Fruit fly (Drosophila melanogaster) whole organism, embryonic: ENCODE data around the gene CG8326.

Experiments used
- Bdp1 ChIP-seq: fragments of 200-800 bp; sonication (Bioruptor generic); optimal IDR thresholded peaks from 3 replicates; lab custom pipeline; 2016; ENCODE audit warnings: missing biosample characterization, missing genetic modification characterization
- Bteb2 ChIP-seq: fragments of 200-800 bp; sonication (Bioruptor generic); optimal IDR thresholded peaks from 2 replicates; lab custom pipeline; 2016; ENCODE audit warnings: missing biosample characterization, missing genetic modification characterization
- CG11560 ChIP-seq: fragments of 200-800 bp; sonication (Bioruptor generic); IDR thresholded peaks from 3 replicates; pipeline ENCODE4 v1.3.6; 2022; ENCODE audit warnings: missing biosample characterization, missing genetic modification characterization
- CG12071 ChIP-seq: fragments of 200-800 bp; sonication (Bioruptor generic); optimal IDR thresholded peaks from 3 replicates; lab custom pipeline; 2018; ENCODE audit warnings: missing biosample characterization, mild to moderate bottlenecking, missing genetic modification characterization
- CG12391 ChIP-seq: fragments of 200-800 bp; sonication (Bioruptor generic); optimal IDR thresholded peaks from 3 replicates; lab custom pipeline; 2018; ENCODE audit warnings: missing biosample characterization, mild to moderate bottlenecking, missing genetic modification characterization, moderate library complexity
- CG15073 ChIP-seq: fragments of 200-800 bp; sonication (Bioruptor generic); optimal IDR thresholded peaks from 2 replicates; lab custom pipeline; 2016; ENCODE audit warnings: missing biosample characterization, missing genetic modification characterization
- CG16815 ChIP-seq: fragments of 200-800 bp; sonication (Bioruptor generic); optimal IDR thresholded peaks from 3 replicates; lab custom pipeline; 2017; ENCODE audit warnings: missing biosample characterization, mild to moderate bottlenecking, missing genetic modification characterization
- CG2875 ChIP-seq: fragments of 200-800 bp; sonication (Bioruptor generic); optimal IDR thresholded peaks from 2 replicates; lab custom pipeline; 2017; ENCODE audit warnings: missing biosample characterization, mild to moderate bottlenecking, missing genetic modification characterization, missing genetic modification reagents
- CG3163 ChIP-seq: fragments of 200-800 bp; sonication (Bioruptor generic); optimal IDR thresholded peaks from 3 replicates; lab custom pipeline; 2016; ENCODE audit warnings: missing biosample characterization, missing genetic modification characterization
- CG3407 ChIP-seq: fragments of 200-800 bp; sonication (Bioruptor generic); optimal IDR thresholded peaks from 2 replicates; lab custom pipeline; 2018; ENCODE audit warnings: missing biosample characterization, mild to moderate bottlenecking, missing genetic modification characterization
- CG3847 ChIP-seq: fragments of 200-800 bp; sonication (Bioruptor generic); IDR thresholded peaks from 2 replicates; pipeline ENCODE4 v1.3.6; 2022; ENCODE audit warnings: missing biosample characterization, missing genetic modification characterization
- CG4424 ChIP-seq: fragments of 200-800 bp; sonication (Bioruptor generic); optimal IDR thresholded peaks from 3 replicates; lab custom pipeline; 2016; ENCODE audit warnings: missing biosample characterization, missing genetic modification characterization
- CG4854 ChIP-seq: fragments of 200-800 bp; sonication (Bioruptor generic); optimal IDR thresholded peaks from 2 replicates; lab custom pipeline; 2016; ENCODE audit warnings: missing biosample characterization, missing genetic modification characterization, inconsistent platforms
- CG6175 ChIP-seq: fragments of 200-800 bp; sonication (Bioruptor generic); IDR thresholded peaks from 3 replicates; pipeline ENCODE4 v1.3.6; 2022; ENCODE audit warnings: missing biosample characterization, missing genetic modification characterization
- CG7963 ChIP-seq: fragments of 200-800 bp; sonication (Bioruptor generic); IDR thresholded peaks from 3 replicates; pipeline ENCODE4 v1.3.6; 2022; ENCODE audit warnings: missing biosample characterization, missing genetic modification characterization; ENCODE audit not compliant: partially characterized antibody
- CG8281 ChIP-seq: fragments of 200-800 bp; sonication (Bioruptor generic); optimal IDR thresholded peaks from 2 replicates; lab custom pipeline; 2018; ENCODE audit warnings: missing biosample characterization, mild to moderate bottlenecking, missing genetic modification characterization, moderate library complexity
- CG9609 ChIP-seq: fragments of 200-800 bp; sonication (Bioruptor generic); optimal IDR thresholded peaks from 3 replicates; lab custom pipeline; 2016; ENCODE audit warnings: missing biosample characterization, missing genetic modification characterization
- CG9932 ChIP-seq: fragments of 200-800 bp; sonication (Bioruptor generic); IDR thresholded peaks from 2 replicates; pipeline ENCODE4 v1.3.6; 2022; ENCODE audit warnings: missing biosample characterization, missing genetic modification characterization
- CkIIα-i1 ChIP-seq: fragments of 200-800 bp; sonication (Bioruptor generic); IDR thresholded peaks from 2 replicates; pipeline ENCODE4 v1.3.6; 2022; ENCODE audit warnings: missing biosample characterization, missing genetic modification characterization
- Drgx ChIP-seq: fragments of 200-800 bp; sonication (Bioruptor generic); IDR thresholded peaks from 2 replicates; pipeline ENCODE4 v1.3.6; 2022; ENCODE audit warnings: missing biosample characterization, missing genetic modification characterization
- Ets97D ChIP-seq: fragments of 200-800 bp; sonication (Bioruptor generic); optimal IDR thresholded peaks from 3 replicates; lab custom pipeline; 2016; ENCODE audit warnings: missing biosample characterization, missing genetic modification characterization
- Gsc ChIP-seq: fragments of 200-800 bp; sonication (Bioruptor generic); IDR thresholded peaks from 2 replicates; pipeline ENCODE4 v1.3.6; 2022; ENCODE audit warnings: missing biosample characterization, missing genetic modification characterization
- Optix ChIP-seq: fragments of 200-800 bp; sonication (Bioruptor generic); IDR thresholded peaks from 3 replicates; pipeline ENCODE4 v1.3.6; 2022; ENCODE audit warnings: missing biosample characterization, missing genetic modification characterization
- Six4 ChIP-seq: fragments of 200-800 bp; sonication (Bioruptor generic); optimal IDR thresholded peaks from 2 replicates; lab custom pipeline; 2016; ENCODE audit warnings: missing biosample characterization, missing genetic modification characterization
- Xbp1 ChIP-seq: fragments of 200-800 bp; sonication (Bioruptor generic); optimal IDR thresholded peaks from 3 replicates; lab custom pipeline; 2016; ENCODE audit warnings: missing biosample characterization, mild to moderate bottlenecking, missing genetic modification characterization
- ac ChIP-seq: fragments of 200-800 bp; sonication (Bioruptor generic); optimal IDR thresholded peaks from 3 replicates; lab custom pipeline; 2017; ENCODE audit warnings: missing biosample characterization, mild to moderate bottlenecking, missing genetic modification characterization
- amos ChIP-seq: fragments of 200-800 bp; sonication (Bioruptor generic); IDR thresholded peaks from 2 replicates; pipeline ENCODE4 v1.3.6; 2022; ENCODE audit warnings: missing biosample characterization, missing genetic modification characterization; ENCODE audit not compliant: partially characterized antibody
- aop ChIP-seq: fragments of 200-800 bp; sonication (Bioruptor generic); IDR thresholded peaks from 2 replicates; pipeline ENCODE4 v1.3.6; 2022; ENCODE audit warnings: missing biosample characterization, missing genetic modification characterization
- btn ChIP-seq: fragments of 200-800 bp; sonication (Bioruptor generic); optimal IDR thresholded peaks from 2 replicates; lab custom pipeline; 2016; ENCODE audit warnings: missing biosample characterization, missing genetic modification characterization
- chif ChIP-seq, 2 experiments: fragments of 200-800 bp; sonication (Bioruptor generic); optimal IDR thresholded peaks; 3 replicates each; lab custom pipeline; 2016; ENCODE audit warnings: missing biosample characterization in 2 of 2, missing genetic modification characterization in 2 of 2
- dimm ChIP-seq: fragments of 200-800 bp; sonication (Bioruptor generic); IDR thresholded peaks from 2 replicates; pipeline ENCODE4 v1.3.6; 2022; ENCODE audit warnings: missing biosample characterization, missing genetic modification characterization
- dm ChIP-seq: fragments of 200-800 bp; sonication (Bioruptor generic); optimal IDR thresholded peaks from 3 replicates; lab custom pipeline; 2016; ENCODE audit warnings: missing biosample characterization, missing genetic modification characterization
- dysf ChIP-seq: fragments of 200-800 bp; sonication (Bioruptor generic); IDR thresholded peaks from 3 replicates; pipeline ENCODE4 v1.3.6; 2022; ENCODE audit warnings: missing biosample characterization, missing genetic modification characterization
- fd3F ChIP-seq: fragments of 200-800 bp; sonication (Bioruptor generic); optimal IDR thresholded peaks from 2 replicates; lab custom pipeline; 2018; ENCODE audit warnings: missing biosample characterization, mild to moderate bottlenecking, missing genetic modification characterization, moderate library complexity
- gcm ChIP-seq: fragments of 200-800 bp; sonication (Bioruptor generic); optimal IDR thresholded peaks from 2 replicates; lab custom pipeline; 2019; ENCODE audit warnings: missing biosample characterization, mild to moderate bottlenecking, missing genetic modification characterization, moderate library complexity
- gfzf ChIP-seq: fragments of 200-800 bp; sonication (Bioruptor generic); optimal IDR thresholded peaks from 2 replicates; lab custom pipeline; 2016; ENCODE audit warnings: missing biosample characterization, mild to moderate bottlenecking, missing genetic modification characterization, moderate library complexity
- gro ChIP-seq: fragments of 200-800 bp; sonication (Bioruptor generic); optimal IDR thresholded peaks from 2 replicates; lab custom pipeline; 2016; ENCODE audit warnings: missing biosample characterization, missing genetic modification characterization
- gsb-n ChIP-seq: fragments of 200-800 bp; sonication (Bioruptor generic); optimal IDR thresholded peaks from 3 replicates; lab custom pipeline; 2018; ENCODE audit warnings: missing biosample characterization, mild to moderate bottlenecking, missing genetic modification characterization
- ken ChIP-seq: fragments of 200-800 bp; sonication (Bioruptor generic); IDR thresholded peaks from 3 replicates; pipeline ENCODE4 v1.3.6; 2022; ENCODE audit warnings: missing biosample characterization, missing genetic modification characterization
- lbe ChIP-seq: fragments of 200-800 bp; sonication (Bioruptor generic); optimal IDR thresholded peaks from 2 replicates; lab custom pipeline; 2016; ENCODE audit warnings: missing biosample characterization, mild to moderate bottlenecking, missing genetic modification characterization
- lilli ChIP-seq: fragments of 200-800 bp; sonication (Bioruptor generic); optimal IDR thresholded peaks from 3 replicates; lab custom pipeline; 2016; ENCODE audit warnings: missing biosample characterization, missing genetic modification characterization
- lola ChIP-seq, 3 experiments: fragments of >200 bp in 2 of 3; fragments of 200-800 bp in 1 of 3; sonication (Bioruptor generic) in 1 of 3; optimal IDR thresholded peaks; 2 replicates each; lab custom pipeline; 2017 to 2019; ENCODE audit warnings: missing biosample characterization in 3 of 3, missing genetic modification characterization in 3 of 3, mild to moderate bottlenecking in 1 of 3, moderate library complexity in 1 of 3
- nerfin-2 ChIP-seq: fragments of 200-800 bp; sonication (Bioruptor generic); IDR thresholded peaks from 2 replicates; pipeline ENCODE4 v1.3.6; 2022; ENCODE audit warnings: missing biosample characterization, missing genetic modification characterization; ENCODE audit not compliant: partially characterized antibody
- onecut ChIP-seq: fragments of 200-800 bp; sonication (Bioruptor generic); IDR thresholded peaks from 2 replicates; pipeline ENCODE4 v1.3.6; 2022; ENCODE audit warnings: missing biosample characterization, missing genetic modification characterization
- ranshi ChIP-seq: fragments of 200-800 bp; sonication (Bioruptor generic); IDR thresholded peaks from 2 replicates; pipeline ENCODE4 v1.3.6; 2022; ENCODE audit warnings: missing biosample characterization, missing genetic modification characterization
- sens-2 ChIP-seq: fragments of 200-800 bp; sonication (Bioruptor generic); IDR thresholded peaks from 2 replicates; pipeline ENCODE4 v1.3.6; 2022; ENCODE audit warnings: missing biosample characterization, missing genetic modification characterization
- seq ChIP-seq: fragments of 200-800 bp; sonication (Bioruptor generic); IDR thresholded peaks from 2 replicates; pipeline ENCODE4 v1.3.6; 2022; ENCODE audit warnings: missing biosample characterization, missing genetic modification characterization
- sisA ChIP-seq: fragments of 200-800 bp; sonication (Bioruptor generic); IDR thresholded peaks from 2 replicates; pipeline ENCODE4 v1.3.6; 2022; ENCODE audit warnings: missing biosample characterization, missing genetic modification characterization
- slbo ChIP-seq: fragments of 200-800 bp; sonication (Bioruptor generic); IDR thresholded peaks from 2 replicates; pipeline ENCODE4 v1.3.6; 2022; ENCODE audit warnings: missing biosample characterization, missing genetic modification characterization
- tup ChIP-seq: fragments of 200-800 bp; sonication (Bioruptor generic); optimal IDR thresholded peaks from 2 replicates; lab custom pipeline; 2016; ENCODE audit warnings: missing biosample characterization, mild to moderate bottlenecking, missing genetic modification characterization, moderate library complexity
- zf30C ChIP-seq: fragments of 200-800 bp; sonication (Bioruptor generic); optimal IDR thresholded peaks from 3 replicates; lab custom pipeline; 2018; ENCODE audit warnings: missing biosample characterization, mild to moderate bottlenecking, missing genetic modification characterization

Gene CG8326

dm6 chrX:17579782-17580451, 49.4 kb downstream of the CG8326 start, which contains the start of gene CG12991 (continued):
- TF ChIP-seq zf30C (no peak), sisA (GFP tag; lab: Robert Waterston, UW) (no peak), CG16815 (GFP tag; lab: Kevin White, UChicago) (no peak), Bdp1 (GFP tag; lab: Kevin White, UChicago) (no peak), CG9609 (no peak), aop (GFP tag; lab: Robert Waterston, UW) (no peak), fd3F (no peak), slbo (GFP tag; lab: Robert Waterston, UW) (peak; percentile 38; the same call in 1 of the 2 replicates), gsb-n (no peak), lbe (GFP tag; lab: Kevin White, UChicago) (no peak), tup (GFP tag; lab: Kevin White, UChicago) (no peak), nerfin-2 (GFP tag; lab: Robert Waterston, UW) (no peak), lola (GFP tag; optimal IDR thresholded peaks at IDR 0.05; lab: Kevin White, UChicago) (no peak), CG12071 (GFP tag; lab: Kevin White, UChicago) (no peak), CG11560 (tag; lab: Robert Waterston, UW) (no peak), btn (no peak), Xbp1 (GFP tag; lab: Kevin White, UChicago) (no peak), CG8281 (tag; lab: Kevin White, UChicago) (no peak), CG2875 (no peak), chif (GFP tag; optimal IDR thresholded peaks at IDR 0.05; lab: Kevin White, UChicago) (no peak), sens-2 (GFP tag; lab: Robert Waterston, UW) (no peak), gfzf (GFP tag; lab: Kevin White, UChicago) (no peak), ken (GFP tag; lab: Robert Waterston, UW) (no peak), dm (no peak), Gsc (GFP tag; lab: Robert Waterston, UW) (no peak), CG7963 (GFP tag; lab: Robert Waterston, UW) (no peak), ranshi (GFP tag; lab: Robert Waterston, UW) (no peak), CkIIα-i1 (GFP tag; lab: Robert Waterston, UW) (no peak), CG3407 (GFP tag; lab: Kevin White, UChicago) (no peak), dysf (GFP tag; lab: Robert Waterston, UW) (no peak), CG3847 (no peak), gcm (GFP tag; lab: Kevin White, UChicago) (no peak), CG6175 (GFP tag; lab: Robert Waterston, UW) (no peak), Ets97D (GFP tag; lab: Kevin White, UChicago) (no peak), CG15073 (GFP tag; lab: Kevin White, UChicago) (no peak), CG4854 (GFP tag; lab: Kevin White, UChicago) (no peak), CG4424 (GFP tag; lab: Kevin White, UChicago) (no peak), Six4 (GFP tag; lab: Kevin White, UChicago) (no peak), CG3163 (GFP tag; lab: Kevin White, UChicago) (no peak), Drgx (GFP tag; lab: Robert Waterston, UW) (0 out of 2 replicates have a peak, but pooled peaks have one; percentile 8), Bteb2 (GFP tag; lab: Kevin White, UChicago) (peak; percentile 9), ac (GFP tag; lab: Kevin White, UChicago) (no peak), amos (GFP tag; lab: Robert Waterston, UW) (no peak; the same call in 1 of the 2 replicates), onecut (GFP tag; lab: Robert Waterston, UW) (peak; percentile 91), dimm (GFP tag; lab: Robert Waterston, UW) (no peak), Optix (GFP tag; lab: Robert Waterston, UW) (no peak), CG9932 (GFP tag; lab: Robert Waterston, UW) (0 out of 2 replicates have a peak, but pooled peaks have one; percentile 13), gro (GFP tag; lab: Kevin White, UChicago) (no peak), CG12391 (no peak), seq (GFP tag; lab: Robert Waterston, UW) (no peak), lilli (GFP tag; lab: Kevin White, UChicago) (peak; percentile 27)
